Worm (Caenorhabditis elegans): ENCODE measurements around the gene T23F11.11.

DNA sequence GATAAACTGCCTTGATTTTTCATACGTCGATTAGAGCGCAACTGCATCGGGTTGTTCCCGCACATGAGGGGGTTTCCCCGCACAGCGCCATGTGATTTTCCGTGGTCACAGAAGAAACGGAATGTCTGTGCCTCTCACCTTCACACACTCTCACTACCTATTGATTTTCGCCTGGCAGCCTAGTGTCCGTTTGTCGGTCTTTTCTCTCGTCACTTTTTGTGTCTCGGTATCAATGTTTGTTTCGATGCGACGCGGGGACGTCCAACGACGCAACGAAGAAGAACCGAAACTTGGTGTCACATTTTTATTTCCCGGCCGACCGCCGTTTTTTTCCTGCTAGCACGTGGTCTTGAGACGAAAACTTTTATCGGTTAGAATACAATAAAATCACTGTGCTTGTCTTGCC, 22.0 kb downstream of the T23F11.11 start:
- TF ChIP-seq ceh-9 (tag; optimal IDR thresholded peaks at IDR 0.05) (no peak), lim-6 (tag; optimal IDR thresholded peaks at IDR 0.05) (no peak), tbx-2 (tag; optimal IDR thresholded peaks at IDR 0.05) (peak; percentile 91), lin-11 (tag; optimal IDR thresholded peaks at IDR 0.05) (no peak), sox-4 (tag; optimal IDR thresholded peaks at IDR 0.05) (no peak), pax-1 (tag; optimal IDR thresholded peaks at IDR 0.05) (peak; percentile 53), ama-1 (optimal IDR thresholded peaks at IDR 0.05) (no peak), sox-2 (GFP tag; IDR thresholded peaks at IDR 0.05) (no peak), nfya-1 (tag; optimal IDR thresholded peaks at IDR 0.05) (peak; percentile 79), pros-1 (tag; optimal IDR thresholded peaks at IDR 0.05) (peak; percentile 40)

Data from whole organism, late embryonic.